Fruit fly (Drosophila melanogaster) whole organism, embryonic: ENCODE results near the gene CG6749.

ENCODE experiments used
- ATbp ChIP-seq: fragments of 200-800 bp; sonication (Bioruptor generic); optimal IDR thresholded peaks from 2 replicates; lab custom pipeline; 2017; ENCODE audit warnings: missing biosample characterization, mild to moderate bottlenecking, missing genetic modification characterization, missing genetic modification reagents
- Adf1 ChIP-seq: fragments of 200-800 bp; sonication (Bioruptor generic); IDR thresholded peaks from 2 replicates; pipeline ENCODE4 v1.3.6; 2022; ENCODE audit warnings: missing biosample characterization, missing genetic modification characterization
- CG10267 ChIP-seq: fragments of 200-800 bp; sonication (Bioruptor generic); optimal IDR thresholded peaks from 2 replicates; lab custom pipeline; 2018; ENCODE audit warnings: missing biosample characterization, mild to moderate bottlenecking, missing genetic modification characterization, moderate library complexity
- CG10979 ChIP-seq: fragments of 200-800 bp; sonication (Bioruptor generic); optimal IDR thresholded peaks from 2 replicates; lab custom pipeline; 2018; ENCODE audit warnings: missing biosample characterization, mild to moderate bottlenecking, missing genetic modification characterization, moderate library complexity
- CG12155 ChIP-seq: fragments of 200-800 bp; sonication (Bioruptor generic); optimal IDR thresholded peaks from 3 replicates; lab custom pipeline; 2016; ENCODE audit warnings: missing biosample characterization, missing genetic modification characterization
- CG12769 ChIP-seq: fragments of 200-800 bp; sonication (Bioruptor generic); optimal IDR thresholded peaks from 2 replicates; lab custom pipeline; 2019; ENCODE audit warnings: missing biosample characterization, mild to moderate bottlenecking, missing genetic modification characterization, moderate library complexity
- CG12942 ChIP-seq: fragments of 200-800 bp; sonication (Bioruptor generic); optimal IDR thresholded peaks from 3 replicates; lab custom pipeline; 2016; ENCODE audit warnings: missing biosample characterization, missing genetic modification characterization
- CG15011 ChIP-seq: fragments of 200-800 bp; sonication (Bioruptor generic); optimal IDR thresholded peaks from 3 replicates; lab custom pipeline; 2018; ENCODE audit warnings: missing biosample characterization, mild to moderate bottlenecking, missing genetic modification characterization
- CG16815 ChIP-seq: fragments of 200-800 bp; sonication (Bioruptor generic); optimal IDR thresholded peaks from 3 replicates; lab custom pipeline; 2017; ENCODE audit warnings: missing biosample characterization, mild to moderate bottlenecking, missing genetic modification characterization
- CG17385 ChIP-seq: fragments of 200-800 bp; sonication (Bioruptor generic); optimal IDR thresholded peaks from 3 replicates; lab custom pipeline; 2018; ENCODE audit warnings: missing biosample characterization, mild to moderate bottlenecking, missing genetic modification characterization
- CG31365 ChIP-seq: fragments of 200-800 bp; sonication (Bioruptor generic); optimal IDR thresholded peaks from 2 replicates; lab custom pipeline; 2018; ENCODE audit warnings: missing biosample characterization, mild to moderate bottlenecking, missing genetic modification characterization
- CG4328 ChIP-seq: fragments of 200-800 bp; sonication (Bioruptor generic); optimal IDR thresholded peaks from 3 replicates; lab custom pipeline; 2017; ENCODE audit warnings: missing biosample characterization, missing genetic modification reagents, missing genetic modification characterization
- CG4404 ChIP-seq: fragments of 200-800 bp; sonication (Bioruptor generic); IDR thresholded peaks from 2 replicates; pipeline ENCODE4 v1.3.6; 2022; ENCODE audit warnings: missing biosample characterization, missing genetic modification characterization
- CG4707 ChIP-seq: fragments of 200-800 bp; sonication (Bioruptor generic); optimal IDR thresholded peaks from 2 replicates; lab custom pipeline; 2018; ENCODE audit warnings: missing biosample characterization, mild to moderate bottlenecking, missing genetic modification characterization, moderate library complexity
- CG6683 ChIP-seq: fragments of 200-800 bp; sonication (Bioruptor generic); optimal IDR thresholded peaks from 2 replicates; lab custom pipeline; 2017; ENCODE audit warnings: missing biosample characterization, mild to moderate bottlenecking, missing genetic modification characterization, missing genetic modification reagents
- CG9215 ChIP-seq: fragments of 200-800 bp; sonication (Bioruptor generic); IDR thresholded peaks from 2 replicates; pipeline ENCODE4 v1.3.6; 2022; ENCODE audit warnings: missing biosample characterization, missing genetic modification characterization
- CHES-1-like ChIP-seq: fragments of 200-800 bp; sonication (Bioruptor generic); optimal IDR thresholded peaks from 2 replicates; lab custom pipeline; 2016; ENCODE audit warnings: missing biosample characterization, missing genetic modification characterization
- CTCF ChIP-seq: fragments of 200-800 bp; sonication (Bioruptor generic); optimal IDR thresholded peaks from 2 replicates; lab custom pipeline; 2017; ENCODE audit warnings: missing biosample characterization, mild to moderate bottlenecking, missing genetic modification characterization, moderate library complexity
- CoRest ChIP-seq: fragments of 200-800 bp; sonication (Bioruptor generic); optimal IDR thresholded peaks from 3 replicates; lab custom pipeline; 2018; ENCODE audit warnings: missing biosample characterization, mild to moderate bottlenecking, missing genetic modification characterization, moderate library complexity
- D19A ChIP-seq: fragments of 200-800 bp; optimal IDR thresholded peaks from 3 replicates; lab custom pipeline; 2019; ENCODE audit warnings: missing biosample characterization, mild to moderate bottlenecking, missing genetic modification characterization, moderate library complexity
- Doc2 ChIP-seq: fragments of 200-800 bp; sonication (Bioruptor generic); IDR thresholded peaks from 2 replicates; pipeline ENCODE4 v1.3.6; 2022; ENCODE audit warnings: missing biosample characterization, missing genetic modification characterization
- Ets65A ChIP-seq: fragments of 200-800 bp; sonication (Bioruptor generic); peaks from one replicate; lab custom pipeline; 2016; ENCODE audit warnings: missing biosample characterization, missing genetic modification characterization
- HHEX ChIP-seq: fragments of 200-800 bp; sonication (Bioruptor generic); optimal IDR thresholded peaks from 3 replicates; lab custom pipeline; 2017; ENCODE audit warnings: missing biosample characterization, mild to moderate bottlenecking, missing genetic modification characterization, missing genetic modification reagents
- HLH4C ChIP-seq: fragments of 200-800 bp; sonication (Bioruptor generic); IDR thresholded peaks from 3 replicates; pipeline ENCODE4 v1.3.6; 2022; ENCODE audit warnings: missing biosample characterization, missing genetic modification characterization; ENCODE audit not compliant: partially characterized antibody
- HmgD ChIP-seq: fragments of 200-800 bp; sonication (Bioruptor generic); optimal IDR thresholded peaks from 3 replicates; lab custom pipeline; 2016; ENCODE audit warnings: missing biosample characterization, missing genetic modification characterization
- Hmx ChIP-seq: fragments of 200-800 bp; sonication (Bioruptor generic); optimal IDR thresholded peaks from 2 replicates; lab custom pipeline; 2016; ENCODE audit warnings: missing biosample characterization, missing genetic modification characterization
- MESR4 ChIP-seq: fragments of 200-800 bp; sonication (Bioruptor generic); optimal IDR thresholded peaks from 2 replicates; lab custom pipeline; 2018; ENCODE audit warnings: missing biosample characterization, mild to moderate bottlenecking, missing genetic modification characterization, moderate library complexity
- Mes4 ChIP-seq: fragments of 200-800 bp; sonication (Bioruptor generic); optimal IDR thresholded peaks from 2 replicates; lab custom pipeline; 2016; ENCODE audit warnings: missing biosample characterization, missing genetic modification characterization
- Mrtf ChIP-seq: fragments of 200-800 bp; sonication (Bioruptor generic); IDR thresholded peaks from 3 replicates; pipeline ENCODE4 v1.3.6; 2022; ENCODE audit warnings: missing biosample characterization, missing genetic modification characterization
- NFAT ChIP-seq: fragments of 200-800 bp; sonication (Bioruptor generic); IDR thresholded peaks from 2 replicates; pipeline ENCODE4 v1.3.6; 2022; ENCODE audit warnings: missing biosample characterization, missing genetic modification characterization
- Nf-YB ChIP-seq: fragments of 200-800 bp; sonication (Bioruptor generic); optimal IDR thresholded peaks from 3 replicates; lab custom pipeline; 2019; ENCODE audit warnings: missing biosample characterization, mild to moderate bottlenecking, missing genetic modification characterization, moderate library complexity
- Optix ChIP-seq: fragments of 200-800 bp; sonication (Bioruptor generic); IDR thresholded peaks from 3 replicates; pipeline ENCODE4 v1.3.6; 2022; ENCODE audit warnings: missing biosample characterization, missing genetic modification characterization
- Sox100B ChIP-seq: fragments of 200-800 bp; sonication (Bioruptor generic); optimal IDR thresholded peaks from 3 replicates; lab custom pipeline; 2018; ENCODE audit warnings: missing biosample characterization, mild to moderate bottlenecking, missing genetic modification characterization
- Xbp1 ChIP-seq: fragments of 200-800 bp; sonication (Bioruptor generic); optimal IDR thresholded peaks from 3 replicates; lab custom pipeline; 2016; ENCODE audit warnings: missing biosample characterization, mild to moderate bottlenecking, missing genetic modification characterization
- YL-1 ChIP-seq: fragments of 200-800 bp; sonication (Bioruptor generic); optimal IDR thresholded peaks from 3 replicates; lab custom pipeline; 2017; ENCODE audit warnings: missing biosample characterization, mild to moderate bottlenecking, missing genetic modification characterization
- amos ChIP-seq: fragments of 200-800 bp; sonication (Bioruptor generic); IDR thresholded peaks from 2 replicates; pipeline ENCODE4 v1.3.6; 2022; ENCODE audit warnings: missing biosample characterization, missing genetic modification characterization; ENCODE audit not compliant: partially characterized antibody
- dan ChIP-seq: fragments of 200-800 bp; sonication (Bioruptor generic); IDR thresholded peaks from 2 replicates; pipeline ENCODE4 v1.3.6; 2022; ENCODE audit warnings: missing biosample characterization, missing genetic modification characterization
- disco-r ChIP-seq: fragments of 200-800 bp; sonication (Bioruptor generic); optimal IDR thresholded peaks from 2 replicates; lab custom pipeline; 2016; ENCODE audit warnings: missing biosample characterization, missing genetic modification characterization
- fd102C ChIP-seq: fragments of 200-800 bp; sonication (Bioruptor generic); optimal IDR thresholded peaks from 2 replicates; lab custom pipeline; 2018; ENCODE audit warnings: missing biosample characterization, mild to moderate bottlenecking, missing genetic modification characterization, moderate library complexity
- gcm2 ChIP-seq: fragments of 200-800 bp; sonication (Bioruptor generic); optimal IDR thresholded peaks from 2 replicates; lab custom pipeline; 2016; ENCODE audit warnings: missing biosample characterization, missing genetic modification characterization
- gfzf ChIP-seq: fragments of 200-800 bp; sonication (Bioruptor generic); optimal IDR thresholded peaks from 2 replicates; lab custom pipeline; 2016; ENCODE audit warnings: missing biosample characterization, mild to moderate bottlenecking, missing genetic modification characterization, moderate library complexity
- gro ChIP-seq: fragments of 200-800 bp; sonication (Bioruptor generic); optimal IDR thresholded peaks from 2 replicates; lab custom pipeline; 2016; ENCODE audit warnings: missing biosample characterization, missing genetic modification characterization
- gsb ChIP-seq: fragments of 200-800 bp; sonication (Bioruptor generic); IDR thresholded peaks from 2 replicates; pipeline ENCODE4 v1.3.6; 2022; ENCODE audit warnings: missing biosample characterization, missing genetic modification characterization
- gt ChIP-seq: fragments of 200-800 bp; sonication (Bioruptor generic); IDR thresholded peaks from 2 replicates; pipeline ENCODE4 v1.3.6; 2022; ENCODE audit warnings: missing biosample characterization, missing genetic modification characterization
- ham ChIP-seq: fragments of 200-800 bp; sonication (Bioruptor generic); IDR thresholded peaks from 2 replicates; pipeline ENCODE4 v1.3.6; 2022; ENCODE audit warnings: missing biosample characterization, missing genetic modification characterization
- inv ChIP-seq: fragments of 200-800 bp; sonication (Bioruptor generic); IDR thresholded peaks from 2 replicates; pipeline ENCODE4 v1.3.6; 2022; ENCODE audit warnings: missing biosample characterization, missing genetic modification characterization; ENCODE audit not compliant: partially characterized antibody
- nerfin-2 ChIP-seq: fragments of 200-800 bp; sonication (Bioruptor generic); IDR thresholded peaks from 2 replicates; pipeline ENCODE4 v1.3.6; 2022; ENCODE audit warnings: missing biosample characterization, missing genetic modification characterization; ENCODE audit not compliant: partially characterized antibody
- ro ChIP-seq: fragments of 200-800 bp; sonication (Bioruptor generic); IDR thresholded peaks from 2 replicates; pipeline ENCODE4 v1.3.6; 2022; ENCODE audit warnings: missing biosample characterization, missing genetic modification characterization
- sc ChIP-seq, 3 experiments: fragments of >200 bp in 2 of 3; fragments of 200-800 bp in 1 of 3; sonication (Bioruptor generic) in 1 of 3; optimal IDR thresholded peaks; 2 replicates in 2 of 3; 3 replicates in 1 of 3; lab custom pipeline; 2017; ENCODE audit warnings: mild to moderate bottlenecking in 1 of 3, missing biosample characterization in 1 of 3, missing genetic modification characterization in 1 of 3, missing genetic modification reagents in 1 of 3
- sens ChIP-seq: fragments of 200-800 bp; sonication (Bioruptor generic); peaks from one replicate; lab custom pipeline; 2016; ENCODE audit warnings: missing biosample characterization, missing genetic modification characterization
- so ChIP-seq: fragments of 200-800 bp; sonication (Bioruptor generic); IDR thresholded peaks from 3 replicates; pipeline ENCODE4 v1.3.6; 2022; ENCODE audit warnings: missing biosample characterization, missing genetic modification characterization
- wor ChIP-seq: fragments of 200-800 bp; sonication (Bioruptor generic); IDR thresholded peaks from 2 replicates; pipeline ENCODE4 v1.3.6; 2022; ENCODE audit warnings: missing biosample characterization, missing genetic modification characterization

The CG6749 gene

DNA sequence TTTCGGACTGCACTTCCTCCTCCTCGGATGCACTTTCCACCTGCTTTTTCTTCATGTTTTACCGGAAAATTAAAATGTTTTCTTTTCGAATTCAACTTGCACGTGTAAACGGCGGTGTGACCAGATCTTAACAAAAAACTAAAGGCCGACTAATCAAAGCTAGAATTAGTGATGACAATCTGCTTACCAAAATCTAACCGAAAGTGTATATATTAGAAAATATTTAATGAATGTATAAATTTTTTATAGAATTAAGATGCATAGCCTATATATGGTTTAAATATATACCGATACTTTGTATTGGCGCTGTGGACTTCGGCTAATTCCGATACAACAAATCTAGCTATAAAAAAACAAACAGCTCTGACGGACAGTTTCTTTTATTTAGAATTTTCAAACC, 14.7 kb downstream of the CG6749 start, which contains the start of the genes CG18178 and CG14174 (continued):
- TF ChIP-seq ro (GFP tag; lab: Robert Waterston, UW) (no peak), dan (no peak), Ets65A (GFP tag; lab: Kevin White, UChicago) (peak; percentile 64), inv (GFP tag; lab: Robert Waterston, UW) (peak; percentile 34; the same call in 1 of the 2 replicates), CG12155 (GFP tag; lab: Kevin White, UChicago) (peak; percentile 54), Mes4 (no peak), CG16815 (GFP tag; lab: Kevin White, UChicago) (peak; percentile 47), sens (peak; percentile 89), MESR4 (GFP tag; lab: Kevin White, UChicago) (no peak), CTCF (GFP tag; lab: Kevin White, UChicago) (no peak), wor (peak; percentile 56; the same call in 1 of the 2 replicates), CG6683 (no peak), Hmx (GFP tag; lab: Kevin White, UChicago) (no peak), NFAT (GFP tag; lab: Robert Waterston, UW) (no peak), CG4404 (GFP tag; lab: Robert Waterston, UW) (peak; percentile 62), HmgD (GFP tag; lab: Kevin White, UChicago) (no peak), CG9215 (GFP tag; lab: Robert Waterston, UW) (peak; percentile 36), CG12942 (peak; percentile 58), gt (no peak), ham (no peak), CoRest (tag; lab: Kevin White, UChicago) (peak; percentile 87), CG12769 (no peak), gcm2 (GFP tag; lab: Kevin White, UChicago) (no peak), D19A (tag; lab: Kevin White, UChicago) (peak; percentile 61), CG31365 (tag; lab: Kevin White, UChicago) (no peak), gfzf (GFP tag; lab: Kevin White, UChicago) (peak; percentile 58), Doc2 (no peak), YL-1 (GFP tag; lab: Kevin White, UChicago) (peak; percentile 59), CG4328 (GFP tag; lab: Kevin White, UChicago) (peak; percentile 35), HLH4C (no peak), sc (optimal IDR thresholded peaks at IDR 0.05; lab: Kevin White, UChicago) (no peak), sc (GFP tag; optimal IDR thresholded peaks at IDR 0.05; lab: Kevin White, UChicago) (peak; percentile 35), CG10979 (tag; lab: Kevin White, UChicago) (peak; percentile 74), Nf-YB (GFP tag; lab: Kevin White, UChicago) (peak; percentile 50), CHES-1-like (GFP tag; lab: Kevin White, UChicago) (peak; percentile 25), amos (no peak), Xbp1 (GFP tag; lab: Kevin White, UChicago) (peak; percentile 75), fd102C (GFP tag; lab: Kevin White, UChicago) (no peak), gro (GFP tag; lab: Kevin White, UChicago) (no peak), disco-r (GFP tag; lab: Kevin White, UChicago) (no peak), CG15011 (GFP tag; lab: Kevin White, UChicago) (no peak), gsb (GFP tag; lab: Robert Waterston, UW) (no peak), ATbp (GFP tag; lab: Kevin White, UChicago) (peak; percentile 25), CG10267 (tag; lab: Kevin White, UChicago) (peak; percentile 76), CG4707 (GFP tag; lab: Kevin White, UChicago) (no peak), Optix (GFP tag; lab: Robert Waterston, UW) (no peak), HHEX (GFP tag; lab: Kevin White, UChicago) (peak; percentile 30), Sox100B (GFP tag; lab: Kevin White, UChicago) (peak; percentile 73), Mrtf (GFP tag; lab: Robert Waterston, UW) (no peak), nerfin-2 (GFP tag; lab: Robert Waterston, UW) (no peak), so (GFP tag; lab: Robert Waterston, UW) (no peak), CG17385 (GFP tag; lab: Kevin White, UChicago) (peak; percentile 66), Adf1 (no peak)
